Worm (Caenorhabditis elegans): ENCODE measurements around the gene mks-3.

ce11 chrII:7583555-7583954 is at the start of gene mks-3:
- TF ChIP-seq ets-4 (GFP tag; optimal IDR thresholded peaks at IDR 0.05) = no peak
- no peak for TF ChIP-seq rpc-1 (optimal IDR thresholded peaks at IDR 0.05)
- no peak for TF ChIP-seq rpc-1 (tag; optimal IDR thresholded peaks at IDR 0.05)
- TF ChIP-seq ceh-58 (GFP tag; IDR thresholded peaks at IDR 0.05) = no peak
- no peak for TF ChIP-seq akir-1 (GFP tag; optimal IDR thresholded peaks at IDR 0.05)
- no peak for TF ChIP-seq dpl-1 (GFP tag; optimal IDR thresholded peaks at IDR 0.05)
- TF ChIP-seq pha-4 (tag; optimal IDR thresholded peaks at IDR 0.05) = no peak
- no peak for TF ChIP-seq bed-2 (GFP tag; IDR thresholded peaks at IDR 0.05)
- no peak for TF ChIP-seq snpc-1.1 (tag; optimal IDR thresholded peaks at IDR 0.05; ENCODE audit: insufficient read depth)
- no peak for TF ChIP-seq unc-62 (GFP tag; optimal IDR thresholded peaks at IDR 0.05)
